Fruit fly (Drosophila melanogaster): ENCODE results near the gene GMF.
A peak's percentile ranks its signal among the peaks of the same experiment; 100 is the strongest.

Gene GMF

dm6 chr2L:16307026-16307703 lies 4.4 kb upstream of the GMF start, which contains the start of the genes CG5861 and Syx5 (continued):
- TF ChIP-seq CG6683 (GFP tag; optimal IDR thresholded peaks at IDR 0.05) (no peak), Aef1 (GFP tag; IDR thresholded peaks at IDR 0.05) (peak; percentile 37; the same call in 1 of the 3 replicates), CG11085 (GFP tag; IDR thresholded peaks at IDR 0.05) (peak; percentile 64), lov (optimal IDR thresholded peaks at IDR 0.05) (no peak), lov (GFP tag; IDR thresholded peaks at IDR 0.05) (no peak), CG34376 (GFP tag; optimal IDR thresholded peaks at IDR 0.05) (peak; percentile 75), CG12071 (GFP tag; optimal IDR thresholded peaks at IDR 0.05) (no peak), CG7556 (GFP tag; optimal IDR thresholded peaks at IDR 0.05) (peak; percentile 51), Ssrp (tag; optimal IDR thresholded peaks at IDR 0.05) (peak; percentile 37), shn (GFP tag; optimal IDR thresholded peaks at IDR 0.05) (no peak), tll (GFP tag; optimal IDR thresholded peaks at IDR 0.05) (no peak), CG8359 (GFP tag; optimal IDR thresholded peaks at IDR 0.05; ENCODE audit: borderline replicate concordance) (no peak), Adf1 (GFP tag; IDR thresholded peaks at IDR 0.05) (peak; percentile 47; the same call in 1 of the 2 replicates), Spps (tag; optimal IDR thresholded peaks at IDR 0.05) (no peak), CG2202 (tag; optimal IDR thresholded peaks at IDR 0.05) (peak; percentile 18), bigmax (GFP tag; optimal IDR thresholded peaks at IDR 0.05) (no peak), cwo (GFP tag; optimal IDR thresholded peaks at IDR 0.05) (peak; percentile 13), hkb (optimal IDR thresholded peaks at IDR 0.05) (no peak), hkb (GFP tag; IDR thresholded peaks at IDR 0.05) (peak; percentile 66), Myb (GFP tag; optimal IDR thresholded peaks at IDR 0.05) (no peak), gfzf (GFP tag; optimal IDR thresholded peaks at IDR 0.05) (no peak), Dbx (GFP tag; IDR thresholded peaks at IDR 0.05) (peak; percentile 67; the same call in 2 of the 3 replicates), CG17829 (tag; optimal IDR thresholded peaks at IDR 0.05) (peak; percentile 80), MESR4 (GFP tag; optimal IDR thresholded peaks at IDR 0.05) (peak; percentile 66), nom (GFP tag; optimal IDR thresholded peaks at IDR 0.05) (peak; percentile 24), peb (GFP tag; IDR thresholded peaks at IDR 0.05) (no peak), CG9437 (GFP tag; optimal IDR thresholded peaks at IDR 0.05) (peak; percentile 7), CG10462 (GFP tag; optimal IDR thresholded peaks at IDR 0.05) (no peak), CG34422 (GFP tag; IDR thresholded peaks at IDR 0.05) (0 out of 3 replicates have a peak, but pooled peaks have one; percentile 43), Drgx (GFP tag; IDR thresholded peaks at IDR 0.05) (no peak), CG14050 (GFP tag; IDR thresholded peaks at IDR 0.05) (peak; percentile 17; the same call in 1 of the 3 replicates), CG11247 (GFP tag; IDR thresholded peaks at IDR 0.05) (peak; percentile 45; the same call in 1 of the 2 replicates), CG11093 (GFP tag; IDR thresholded peaks at IDR 0.05) (no peak), CG31388 (GFP tag; optimal IDR thresholded peaks at IDR 0.05) (no peak), Dek (tag; optimal IDR thresholded peaks at IDR 0.05) (no peak), Atf6 (GFP tag; IDR thresholded peaks at IDR 0.05) (peak; percentile 54), dpn (GFP tag; optimal IDR thresholded peaks at IDR 0.05) (peak in 1 of 2 experiments; percentile 72), CG10209 (GFP tag; optimal IDR thresholded peaks at IDR 0.05) (peak; percentile 19), CG12659 (GFP tag; optimal IDR thresholded peaks at IDR 0.05) (peak; percentile 81), CG32532 (GFP tag; IDR thresholded peaks at IDR 0.05) (peak; percentile 78; the same call in 1 of the 2 replicates), CTCF (GFP tag; optimal IDR thresholded peaks at IDR 0.05) (peak; percentile 25), Sox102F (GFP tag; optimal IDR thresholded peaks at IDR 0.05) (no peak), CG3726 (GFP tag; IDR thresholded peaks at IDR 0.05) (no peak), PHDP (tag; optimal IDR thresholded peaks at IDR 0.05) (peak; percentile 57), chm (GFP tag; IDR thresholded peaks at IDR 0.05) (no peak), CG10267 (tag; optimal IDR thresholded peaks at IDR 0.05) (peak; percentile 75), Mad (GFP tag; optimal IDR thresholded peaks at IDR 0.05) (peak; percentile 5), Usf (GFP tag; optimal IDR thresholded peaks at IDR 0.05) (no peak), CG8089 (GFP tag; optimal IDR thresholded peaks at IDR 0.05) (no peak), slp2 (GFP tag; optimal IDR thresholded peaks at IDR 0.05) (no peak)

Data from whole organism, embryonic.